Fruit fly (Drosophila melanogaster): ENCODE results near the gene CG9988.
A peak's percentile ranks its signal among the peaks of the same experiment; 100 is the strongest.

CG9988 gene

DNA sequence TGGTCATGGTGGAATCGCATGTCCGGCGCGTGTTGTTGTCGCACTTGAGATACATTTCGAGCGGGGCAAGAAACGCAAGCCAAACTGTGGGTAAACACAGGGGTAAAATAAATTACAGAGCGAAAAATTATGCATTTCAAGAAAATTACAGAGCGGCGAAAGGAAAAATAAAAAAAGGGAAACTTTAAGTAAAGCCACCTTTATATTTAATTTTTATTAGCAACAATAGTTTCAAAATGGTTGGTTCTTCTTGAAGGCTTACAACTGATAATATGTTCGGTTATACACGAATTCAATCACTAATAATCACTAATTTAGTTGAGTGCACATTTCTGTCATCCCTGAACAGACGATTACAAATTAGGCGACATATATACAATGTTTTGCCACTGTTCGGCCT is 12.6 kb upstream of the CG9988 start (continued):
- TF ChIP-seq CG7786 (GFP tag; optimal IDR thresholded peaks at IDR 0.05) (no peak), amos (GFP tag; IDR thresholded peaks at IDR 0.05; ENCODE audit: partially characterized antibody) (no peak), NC2α (GFP tag; optimal IDR thresholded peaks at IDR 0.05) (no peak), CG13894 (tag; optimal IDR thresholded peaks at IDR 0.05) (no peak), gfzf (GFP tag; optimal IDR thresholded peaks at IDR 0.05) (no peak), rib (GFP tag; IDR thresholded peaks at IDR 0.05) (no peak), CG17802 (tag; optimal IDR thresholded peaks at IDR 0.05) (no peak), Mrtf (GFP tag; IDR thresholded peaks at IDR 0.05) (no peak), CG3995 (GFP tag; optimal IDR thresholded peaks at IDR 0.05) (no peak), CG14860 (GFP tag; IDR thresholded peaks at IDR 0.05; ENCODE audit: partially characterized antibody) (no peak), chif (GFP tag; optimal IDR thresholded peaks at IDR 0.05) (peak in 1 of 2 experiments; percentile 29), CG9609 (GFP tag; optimal IDR thresholded peaks at IDR 0.05) (no peak), gem (tag; optimal IDR thresholded peaks at IDR 0.05) (peak; percentile 57), Max (GFP tag; optimal IDR thresholded peaks at IDR 0.05) (no peak), repo (GFP tag; optimal IDR thresholded peaks at IDR 0.05) (no peak), Drgx (GFP tag; IDR thresholded peaks at IDR 0.05) (peak; percentile 60), Atf3 (GFP tag; optimal IDR thresholded peaks at IDR 0.05) (no peak), CG12155 (GFP tag; optimal IDR thresholded peaks at IDR 0.05) (no peak), CG32532 (GFP tag; IDR thresholded peaks at IDR 0.05) (no peak), CG13287 (GFP tag; IDR thresholded peaks at IDR 0.05; ENCODE audit: partially characterized antibody) (no peak), tio (GFP tag; optimal IDR thresholded peaks at IDR 0.05) (no peak), CG18764 (GFP tag; optimal IDR thresholded peaks at IDR 0.05) (no peak), kay (GFP tag; optimal IDR thresholded peaks at IDR 0.05) (no peak), slbo (GFP tag; IDR thresholded peaks at IDR 0.05) (no peak), stc (GFP tag; IDR thresholded peaks at IDR 0.05) (no peak), Fer2 (tag; optimal IDR thresholded peaks at IDR 0.05) (no peak), bowl (GFP tag; IDR thresholded peaks at IDR 0.05) (no peak), al (GFP tag; IDR thresholded peaks at IDR 0.05) (no peak), CG8089 (GFP tag; optimal IDR thresholded peaks at IDR 0.05) (no peak), run (tag; optimal IDR thresholded peaks at IDR 0.05) (no peak), CG3163 (GFP tag; optimal IDR thresholded peaks at IDR 0.05) (no peak), Awh (GFP tag; IDR thresholded peaks at IDR 0.05) (no peak), Myb (GFP tag; optimal IDR thresholded peaks at IDR 0.05) (no peak), CG30431 (GFP tag; optimal IDR thresholded peaks at IDR 0.05) (no peak), Neu2 (GFP tag; optimal IDR thresholded peaks at IDR 0.05; ENCODE audit: borderline replicate concordance) (no peak), CG11504 (tag; optimal IDR thresholded peaks at IDR 0.05) (peak; percentile 62), CoRest (tag; optimal IDR thresholded peaks at IDR 0.05) (peak; percentile 5), CG15073 (GFP tag; optimal IDR thresholded peaks at IDR 0.05) (no peak), scrt (GFP tag; optimal IDR thresholded peaks at IDR 0.05) (no peak), CG32767 (GFP tag; IDR thresholded peaks at IDR 0.05) (no peak), CG4404 (GFP tag; IDR thresholded peaks at IDR 0.05) (no peak), sens (GFP tag) (peak; percentile 83), BEAF-32 (GFP tag; optimal IDR thresholded peaks at IDR 0.05) (no peak), CG13775 (GFP tag; optimal IDR thresholded peaks at IDR 0.05) (no peak), CG13424 (tag; optimal IDR thresholded peaks at IDR 0.05) (peak; percentile 39), CG6689 (GFP tag; IDR thresholded peaks at IDR 0.05) (0 out of 2 replicates have a peak, but pooled peaks have one; percentile 22), row (GFP tag; IDR thresholded peaks at IDR 0.05) (peak; percentile 51; the same call in 2 of the 3 replicates), CG31224 (GFP tag; IDR thresholded peaks at IDR 0.05) (no peak), en (GFP tag; optimal IDR thresholded peaks at IDR 0.05) (no peak), zfh1 (GFP tag; IDR thresholded peaks at IDR 0.05) (no peak), CG34376 (GFP tag; optimal IDR thresholded peaks at IDR 0.05) (no peak), phol (tag; optimal IDR thresholded peaks at IDR 0.05) (peak; percentile 43)

Data from whole organism, embryonic.